Fruit fly (Drosophila melanogaster) S2 (cell line): ENCODE results near the gene Rh4.
A peak's percentile ranks its signal among the peaks of the same experiment; 100 is the strongest.

ENCODE experiments used
- CG8478 ChIP-seq: fragments of >200 bp; optimal IDR thresholded peaks from 2 replicates; lab custom pipeline; 2018
- CTCF ChIP-seq, 2 experiments: fragments of >200 bp; optimal IDR thresholded peaks; 2 replicates each; lab custom pipeline; 2018

Gene Rh4

DNA sequence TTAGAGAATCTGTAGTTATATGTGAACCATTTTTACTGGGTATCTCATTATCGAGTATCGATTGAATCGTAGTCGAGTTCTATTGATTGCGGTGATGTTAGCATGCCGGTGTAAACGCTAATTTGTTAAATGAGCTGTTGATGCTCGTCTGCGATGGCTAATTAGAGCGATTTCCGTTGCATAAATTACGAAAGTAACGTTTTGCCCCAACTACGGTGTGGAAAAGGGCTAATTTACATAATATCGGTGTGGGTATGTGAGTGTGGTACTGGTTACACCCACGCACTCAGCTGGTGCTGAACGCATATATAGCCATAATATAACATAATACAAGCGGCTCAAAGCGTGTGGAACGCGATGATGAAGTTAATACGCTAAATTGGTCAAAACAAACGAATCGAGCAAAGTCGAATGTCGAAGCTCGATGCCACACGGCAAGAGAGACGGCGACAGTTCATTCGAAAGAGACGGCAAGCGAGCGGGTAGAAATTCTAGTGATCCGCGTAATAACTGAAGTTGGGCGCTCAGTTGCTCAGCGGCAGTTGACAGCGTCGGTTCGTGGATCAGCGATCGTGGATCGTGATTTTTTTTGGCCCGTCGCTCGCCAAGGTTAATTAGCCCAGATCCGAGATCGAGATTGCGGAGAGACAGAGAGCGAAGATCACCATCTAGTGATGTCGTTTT is 14.6 kb upstream of the Rh4 start, which contains the start of gene CG32170:
CG32170 (plus strand) TSS at position 525 of the 684 bp plus-strand sequence.
- no peak for TF ChIP-seq CTCF (optimal IDR thresholded peaks at IDR 0.05; lab: Kevin White, UChicago)
- no peak for TF ChIP-seq CG8478

DNA sequence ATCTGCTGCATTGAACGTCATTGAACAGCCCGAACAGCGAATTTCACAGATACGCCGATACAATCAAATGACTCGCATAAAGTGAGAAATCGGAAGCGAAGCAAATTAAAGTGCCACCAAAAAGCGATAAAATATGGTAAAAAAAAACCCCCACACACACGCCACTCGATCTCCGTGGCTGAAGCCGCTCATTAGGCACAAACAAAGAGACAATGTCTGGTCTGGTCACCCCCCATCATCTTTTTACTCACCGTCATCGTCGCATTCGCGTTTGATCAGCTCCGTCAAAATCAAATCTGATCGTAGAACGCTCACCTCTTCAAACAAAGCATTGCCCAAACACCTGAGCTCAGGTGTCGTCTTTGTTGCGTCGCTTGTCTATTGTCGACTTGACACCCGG is 13.6 kb upstream of the Rh4 start:
- TF ChIP-seq CTCF (optimal IDR thresholded peaks at IDR 0.05; lab: Kevin White, UChicago), result no peak
- no peak for TF ChIP-seq CG8478

dm6 chr3L:16875484-16875883 is 13.2 kb upstream of the Rh4 start:
- TF ChIP-seq CG8478 (no peak), CTCF (optimal IDR thresholded peaks at IDR 0.05; lab: Kevin White, UChicago) (peak in 1 of 2 experiments; percentile 38)

DNA sequence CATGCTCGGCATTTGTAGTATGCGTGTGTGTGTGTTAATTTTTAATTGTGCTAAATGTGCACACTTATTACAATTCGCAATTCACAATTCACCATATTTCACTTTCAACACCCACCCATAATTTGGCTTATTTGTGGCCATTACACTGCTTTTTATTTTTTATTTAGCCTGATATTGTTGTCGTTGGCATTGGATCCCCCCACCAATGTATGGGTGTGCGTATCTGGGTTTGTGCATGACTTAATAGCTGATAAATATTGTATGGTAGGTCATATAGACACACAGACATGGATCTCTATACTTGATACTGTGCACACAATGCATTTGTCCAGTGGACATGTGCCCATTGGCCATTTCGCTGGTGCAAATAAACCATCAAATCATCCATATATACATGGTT is 11.4 kb upstream of the Rh4 start:
- no peak for TF ChIP-seq CG8478
- TF ChIP-seq CTCF (optimal IDR thresholded peaks at IDR 0.05; lab: Kevin White, UChicago), result no peak

- TF ChIP-seq CG8478 (no peak), CTCF (optimal IDR thresholded peaks at IDR 0.05; lab: Kevin White, UChicago) (no peak)
These were observed 10.8 kb upstream of the Rh4 start for dm6 chr3L:16873127-16873543.

DNA sequence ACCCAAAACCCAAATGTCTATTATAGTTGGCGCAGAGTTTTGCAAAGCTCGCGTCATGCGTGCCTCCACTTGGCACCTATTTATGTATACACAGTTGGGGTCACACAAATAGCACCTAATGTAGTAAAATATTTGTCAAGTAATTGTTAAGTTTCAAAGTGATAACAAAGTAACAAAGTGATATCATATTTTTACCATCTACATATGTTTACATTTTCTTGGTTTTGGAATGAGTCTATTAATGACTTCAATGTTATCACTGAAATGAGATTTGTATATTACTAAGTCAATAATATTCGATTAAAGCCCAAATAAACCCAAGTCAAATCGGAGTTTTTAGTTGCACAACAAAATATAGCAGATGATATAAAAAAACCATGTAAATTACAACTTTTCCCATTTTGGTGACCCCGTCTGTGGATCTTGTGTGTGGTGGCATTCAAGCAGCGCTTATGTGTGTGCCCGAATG is 10.2 kb upstream of the Rh4 start:
- no peak for TF ChIP-seq CG8478
- no peak for TF ChIP-seq CTCF (optimal IDR thresholded peaks at IDR 0.05; lab: Kevin White, UChicago)

DNA sequence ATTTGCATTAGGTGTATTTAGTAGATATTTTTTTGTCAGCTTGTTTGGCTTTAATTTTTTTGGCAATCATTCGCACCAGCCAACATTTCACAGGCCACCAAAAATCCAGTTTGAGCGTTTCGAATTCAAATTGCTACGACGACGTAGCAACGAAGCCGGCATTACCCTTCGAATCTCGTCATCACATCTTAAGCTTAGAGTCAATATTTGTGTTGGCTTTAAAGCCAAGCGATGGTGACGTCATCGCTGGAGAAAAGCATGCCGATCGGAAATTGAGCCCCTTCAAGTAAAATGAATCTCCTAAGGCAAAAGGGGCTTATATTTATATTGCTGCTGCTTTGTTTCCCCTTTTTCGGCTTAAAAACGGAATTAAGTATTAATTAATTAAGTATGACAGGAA is 9.3 kb upstream of the Rh4 start:
- TF ChIP-seq CG8478, result no peak
- no peak for TF ChIP-seq CTCF (optimal IDR thresholded peaks at IDR 0.05; lab: Kevin White, UChicago)

DNA sequence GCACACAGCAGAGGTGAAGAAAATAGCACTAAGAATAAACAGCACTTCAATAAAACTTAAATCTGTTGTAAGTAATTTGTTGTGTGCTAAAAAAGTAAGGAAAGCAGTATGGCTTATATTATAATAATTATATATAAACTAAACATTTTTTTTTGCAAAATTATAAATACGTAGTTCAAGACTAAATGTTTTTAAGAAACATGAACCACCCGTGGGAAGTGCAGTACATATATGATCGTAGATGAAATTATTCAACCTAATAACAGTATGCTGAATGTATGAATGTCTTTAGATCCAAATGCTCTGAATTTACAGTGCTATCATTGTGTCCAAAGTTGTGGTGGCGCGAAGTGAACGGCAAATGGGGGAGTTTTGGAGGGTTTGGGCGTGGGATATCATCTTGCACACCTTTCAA is 8.4 kb upstream of the Rh4 start:
- no peak for TF ChIP-seq CTCF (optimal IDR thresholded peaks at IDR 0.05; lab: Kevin White, UChicago)
- TF ChIP-seq CG8478, result no peak

- TF ChIP-seq CG8478 (no peak), CTCF (optimal IDR thresholded peaks at IDR 0.05; lab: Kevin White, UChicago) (no peak)
These were observed 4.9 kb upstream of the Rh4 start for dm6 chr3L:16867190-16867589.

- TF ChIP-seq CTCF (optimal IDR thresholded peaks at IDR 0.05; lab: Kevin White, UChicago) (no peak), CG8478 (no peak)
These were observed 3.5 kb upstream of the Rh4 start for dm6 chr3L:16865832-16866163.

dm6 chr3L:16865123-16865831 is 3.0 kb upstream of the Rh4 start, which contains the start of gene Lmpt:
TSS of gene Lmpt (plus strand) at chr3L:16865295.
- TF ChIP-seq CTCF (optimal IDR thresholded peaks at IDR 0.05; lab: Kevin White, UChicago) (no peak), CG8478 (no peak)

- no peak for TF ChIP-seq CTCF (optimal IDR thresholded peaks at IDR 0.05; lab: Kevin White, UChicago)
- no peak for TF ChIP-seq CG8478
These were observed 641 bp upstream of the Rh4 start, which contains the start of gene CG9951 for dm6 chr3L:16862958-16863357. TSS of gene CG9951 (plus strand) at chr3L:16863164.

DNA sequence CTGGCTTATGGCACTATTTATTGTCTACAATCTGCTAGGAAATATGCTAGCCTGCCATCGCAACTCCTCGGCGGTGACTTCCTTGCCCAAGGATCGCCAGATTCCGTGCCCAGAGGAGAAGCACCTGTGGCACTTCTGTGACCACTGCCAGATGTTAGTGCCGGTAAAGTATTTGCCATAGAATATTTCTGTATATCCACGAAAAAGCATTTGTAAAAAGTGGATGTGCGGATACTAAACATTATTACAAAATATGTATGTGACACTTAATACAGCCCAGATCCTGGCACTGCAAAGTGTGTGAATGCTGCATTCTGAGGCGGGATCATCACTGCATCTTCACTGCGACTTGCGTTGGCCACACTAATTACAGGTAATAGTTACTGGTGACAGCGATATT is 1.4 kb downstream of the Rh4 start:
- TF ChIP-seq CTCF (optimal IDR thresholded peaks at IDR 0.05; lab: Kevin White, UChicago) (peak in 1 of 2 experiments; percentile 2), CG8478 (no peak)

- TF ChIP-seq CG8478 (no peak), CTCF (optimal IDR thresholded peaks at IDR 0.05; lab: Kevin White, UChicago) (no peak)
These were observed 2.0 kb downstream of the Rh4 start, which contains the start of gene CG13029 for dm6 chr3L:16860322-16860721. TSS of gene CG13029 (plus strand) at chr3L:16860622.

DNA sequence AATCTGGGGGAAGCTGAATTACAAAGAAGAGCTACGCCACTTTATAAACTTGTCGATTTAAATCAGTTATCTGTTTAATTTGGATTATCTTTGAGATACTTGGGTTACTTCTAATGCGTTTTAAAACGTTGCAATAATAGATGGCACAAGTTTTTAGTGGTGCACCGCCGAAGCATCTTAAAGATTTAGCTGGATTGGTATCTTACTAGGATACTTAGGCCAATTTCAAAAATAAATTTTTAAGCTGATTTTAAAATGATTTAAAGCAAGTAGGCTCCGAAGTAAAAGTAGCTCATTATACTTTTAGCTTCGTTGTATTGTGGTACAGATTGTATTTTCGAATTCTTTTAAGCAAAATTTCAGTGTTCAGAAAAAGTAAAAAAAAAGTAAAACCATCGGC is 3.5 kb downstream of the Rh4 start, which contains the start of gene sinah:
sinah (plus strand) TSS at position 301 of the 400 bp plus-strand sequence.
- TF ChIP-seq CG8478, result no peak
- TF ChIP-seq CTCF (optimal IDR thresholded peaks at IDR 0.05; lab: Kevin White, UChicago), result no peak

DNA sequence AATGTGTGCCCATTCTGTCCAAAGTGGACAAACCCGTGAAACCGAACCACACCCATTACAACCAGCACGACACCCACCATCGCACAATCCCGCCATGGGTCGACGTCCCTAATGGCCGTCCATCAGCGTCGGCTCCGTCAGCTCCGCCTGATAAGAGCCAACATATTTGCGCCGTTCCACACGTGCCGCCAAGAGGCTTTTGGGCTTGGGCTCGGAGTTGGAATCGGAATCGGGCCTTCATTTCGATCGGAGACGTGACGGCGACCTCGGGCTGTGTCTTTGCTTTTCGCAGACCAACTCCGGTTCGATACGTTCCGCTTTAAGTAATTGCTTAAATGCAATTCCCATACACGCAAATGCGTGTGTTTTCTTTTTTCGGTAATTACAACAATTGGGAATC is 7.0 kb downstream of the Rh4 start:
- no peak for TF ChIP-seq CG8478
- TF ChIP-seq CTCF (optimal IDR thresholded peaks at IDR 0.05; lab: Kevin White, UChicago), result no peak
